Fruit fly (Drosophila melanogaster): ENCODE data around the gene CG32161.

DNA sequence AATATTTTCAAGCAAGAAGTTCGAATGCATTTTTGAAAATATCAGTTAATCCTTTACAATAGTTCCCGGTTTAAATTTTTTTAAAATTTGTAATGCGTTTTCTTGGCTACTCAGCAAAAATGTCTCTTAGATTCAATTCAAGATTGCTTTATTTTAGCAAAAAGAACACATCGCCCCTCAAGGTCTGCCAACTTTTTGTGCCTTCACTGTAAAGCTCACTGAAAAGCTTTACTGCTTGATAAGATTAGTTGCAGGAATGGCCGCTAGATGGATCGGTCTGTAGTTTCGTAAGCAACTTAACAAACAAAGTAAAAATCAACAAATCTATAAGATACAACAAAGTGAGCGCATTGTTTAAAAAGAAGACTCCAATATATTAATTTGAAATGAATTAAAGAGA, 38.0 kb downstream of the CG32161 start:
- TF ChIP-seq CG8478 (optimal IDR thresholded peaks at IDR 0.05) (no peak), CTCF (optimal IDR thresholded peaks at IDR 0.05) (peak in 1 of 2 experiments; percentile 59)
